Fruit fly (Drosophila melanogaster) whole organism, wandering third instar larva: ENCODE data around the gene CG33120.

Source experiments
- Abd-B ChIP-seq: fragments of >200 bp; optimal IDR thresholded peaks from 2 replicates; lab custom pipeline; 2017; ENCODE audit warnings: missing biosample characterization, missing genetic modification characterization
- CrebA ChIP-seq: fragments of 200-800 bp; sonication (Bioruptor generic); optimal IDR thresholded peaks from 2 replicates; lab custom pipeline; 2016; ENCODE audit warnings: missing biosample characterization, mild to moderate bottlenecking, missing genetic modification characterization, borderline replicate concordance
- Dfd ChIP-seq: fragments of >200 bp; optimal IDR thresholded peaks from 2 replicates; lab custom pipeline; 2017; ENCODE audit warnings: missing biosample characterization, missing genetic modification characterization
- Dif ChIP-seq: fragments of 200-275, 200-300 bp; sonication (Bioruptor generic); optimal IDR thresholded peaks from 2 replicates; lab custom pipeline; 2018; ENCODE audit warnings: missing biosample characterization, missing genetic modification characterization; ENCODE audit not compliant: partially characterized antibody
- GATAd ChIP-seq: sonication (Bioruptor generic); optimal IDR thresholded peaks from 2 replicates; lab custom pipeline; 2016; ENCODE audit warnings: missing biosample characterization, missing genetic modification characterization
- HLH106 ChIP-seq: fragments of 200-800 bp; optimal IDR thresholded peaks from 3 replicates; lab custom pipeline; 2019; ENCODE audit warnings: missing biosample characterization, mild to moderate bottlenecking, missing genetic modification characterization, moderate library complexity
- Hnf4 ChIP-seq: fragments of 200-800 bp; sonication (Bioruptor generic); optimal IDR thresholded peaks from 2 replicates; lab custom pipeline; 2016; ENCODE audit warnings: missing biosample characterization, mild to moderate bottlenecking, missing genetic modification characterization
- Hr83 ChIP-seq: fragments of 200-300 bp; sonication (Bioruptor generic); optimal IDR thresholded peaks from 2 replicates; lab custom pipeline; 2016; ENCODE audit warnings: missing biosample characterization, mild to moderate bottlenecking, missing genetic modification characterization, moderate library complexity; ENCODE audit not compliant: poor library complexity, severe bottlenecking
- Jra ChIP-seq: sonication (Bioruptor generic); optimal IDR thresholded peaks from 2 replicates; lab custom pipeline; 2016; ENCODE audit warnings: missing biosample characterization, missing genetic modification characterization
- Mio ChIP-seq: sonication (Bioruptor generic); optimal IDR thresholded peaks from 2 replicates; lab custom pipeline; 2016; ENCODE audit warnings: missing biosample characterization, missing genetic modification characterization
- Myc ChIP-seq: fragments of >200 bp; optimal IDR thresholded peaks from 2 replicates; lab custom pipeline; 2017
- N ChIP-seq: fragments of >200 bp; optimal IDR thresholded peaks from 2 replicates; lab custom pipeline; 2018; ENCODE audit warnings: missing biosample characterization, missing external identifiers, missing genetic modification characterization
- OdsH ChIP-seq: fragments of 200-800 bp; sonication (Bioruptor generic); optimal IDR thresholded peaks from 2 replicates; lab custom pipeline; 2016; ENCODE audit warnings: missing biosample characterization, mild to moderate bottlenecking, missing genetic modification characterization
- Rel ChIP-seq, 2 experiments: fragments of 200-800 bp; sonication (Bioruptor generic) in 1 of 2; optimal IDR thresholded peaks; 2 replicates in 1 of 2; 3 replicates in 1 of 2; lab custom pipeline; 2016 to 2019; ENCODE audit warnings: mild to moderate bottlenecking in 2 of 2, missing biosample characterization in 2 of 2, missing genetic modification characterization in 2 of 2, moderate library complexity in 1 of 2
- Sp1 ChIP-seq: fragments of 200-800 bp; sonication (Bioruptor generic); optimal IDR thresholded peaks from 3 replicates; lab custom pipeline; 2019; ENCODE audit warnings: missing biosample characterization, mild to moderate bottlenecking, missing genetic modification characterization, moderate library complexity
- Vsx2 ChIP-seq: fragments of 200-300, 225-300 bp; sonication (Bioruptor generic); optimal IDR thresholded peaks from 2 replicates; lab custom pipeline; 2018; ENCODE audit warnings: missing biosample characterization, missing genetic modification characterization; ENCODE audit not compliant: partially characterized antibody
- br ChIP-seq: fragments of 200-800 bp; sonication (Bioruptor generic); optimal IDR thresholded peaks from 2 replicates; lab custom pipeline; 2016; ENCODE audit warnings: missing biosample characterization, missing genetic modification characterization
- brk ChIP-seq: fragments of 200-800 bp; sonication (Bioruptor generic); optimal IDR thresholded peaks from 2 replicates; lab custom pipeline; 2016; ENCODE audit warnings: missing biosample characterization, mild to moderate bottlenecking, missing genetic modification characterization
- dl ChIP-seq, 2 experiments: fragments of 175-275, 200-275 bp in 1 of 2; fragments of 200-275 bp in 1 of 2; sonication (Bioruptor generic); optimal IDR thresholded peaks; lab custom pipeline; 2018; ENCODE audit warnings: mild to moderate bottlenecking in 2 of 2, missing biosample characterization in 2 of 2, missing genetic modification characterization in 2 of 2, moderate library complexity in 2 of 2; ENCODE audit not compliant: partially characterized antibody in 2 of 2, insufficient read depth in 1 of 2
- ey ChIP-seq: fragments of 200-800 bp; sonication (Bioruptor generic); optimal IDR thresholded peaks from 2 replicates; lab custom pipeline; 2016; ENCODE audit warnings: missing biosample characterization, missing genetic modification characterization
- foxo ChIP-seq, 2 experiments: fragments of 200-800 bp; sonication (Bioruptor generic); optimal IDR thresholded peaks; 2 replicates in 1 of 2; 3 replicates in 1 of 2; lab custom pipeline; 2016 to 2017; ENCODE audit warnings: missing biosample characterization in 2 of 2, missing genetic modification characterization in 2 of 2
- fru ChIP-seq: fragments of 200-800 bp; sonication (Bioruptor generic); optimal IDR thresholded peaks from 3 replicates; lab custom pipeline; 2016; ENCODE audit warnings: missing biosample characterization, mild to moderate bottlenecking, missing genetic modification characterization
- jim ChIP-seq: fragments of 175-275, 200-325 bp; sonication (Bioruptor generic); optimal IDR thresholded peaks from 2 replicates; lab custom pipeline; 2016; ENCODE audit warnings: missing biosample characterization, mild to moderate bottlenecking, missing genetic modification characterization
- lola ChIP-seq: fragments of >200 bp; optimal IDR thresholded peaks from 2 replicates; lab custom pipeline; 2017; ENCODE audit warnings: missing biosample characterization, missing genetic modification characterization
- pan ChIP-seq: fragments of >200 bp; optimal IDR thresholded peaks from 2 replicates; lab custom pipeline; 2017
- psq ChIP-seq: fragments of 200-800 bp; sonication (Bioruptor generic); optimal IDR thresholded peaks from 3 replicates; lab custom pipeline; 2017; ENCODE audit warnings: missing biosample characterization, mild to moderate bottlenecking, missing genetic modification characterization, moderate library complexity
- rgr ChIP-seq: fragments of 200-800 bp; sonication (Bioruptor generic); optimal IDR thresholded peaks from 3 replicates; lab custom pipeline; 2016; ENCODE audit warnings: missing biosample characterization, mild to moderate bottlenecking, missing genetic modification characterization
- sage ChIP-seq: fragments of 200-800 bp; sonication (Bioruptor generic); optimal IDR thresholded peaks from 2 replicates; lab custom pipeline; 2016; ENCODE audit warnings: missing biosample characterization, mild to moderate bottlenecking, missing genetic modification characterization
- sv ChIP-seq: fragments of 200-800 bp; sonication (Bioruptor generic); optimal IDR thresholded peaks from 3 replicates; lab custom pipeline; 2016; ENCODE audit warnings: missing biosample characterization, missing genetic modification characterization
- tai ChIP-seq: sonication (Bioruptor generic); optimal IDR thresholded peaks from 2 replicates; lab custom pipeline; 2016; ENCODE audit warnings: missing biosample characterization, missing genetic modification characterization
- usp ChIP-seq: fragments of >200 bp; optimal IDR thresholded peaks from 2 replicates; lab custom pipeline; 2017; ENCODE audit warnings: missing biosample characterization, missing genetic modification characterization
- woc ChIP-seq: sonication (Bioruptor generic); optimal IDR thresholded peaks from 2 replicates; lab custom pipeline; 2016; ENCODE audit warnings: missing biosample characterization, mild to moderate bottlenecking, missing genetic modification characterization

The CG33120 gene

DNA sequence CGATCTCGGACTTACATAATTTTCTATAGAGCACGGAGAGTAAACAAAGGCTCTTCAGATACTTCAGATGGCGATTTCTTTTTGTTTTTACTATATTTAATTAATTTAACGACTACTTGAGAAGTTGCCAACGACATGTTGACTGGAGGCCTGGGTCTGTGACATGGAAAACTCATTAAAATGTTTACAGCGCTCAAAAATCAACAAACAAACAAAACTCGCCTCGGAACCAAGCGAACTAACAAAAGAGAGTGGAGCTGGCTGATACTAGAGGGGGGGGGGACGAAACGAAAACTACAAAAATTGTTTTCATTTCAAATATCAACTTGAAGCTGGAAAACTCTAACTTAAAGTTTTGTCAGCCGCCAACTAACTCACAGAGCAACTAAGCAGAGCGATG, 34.1 kb upstream of the CG33120 start:
- TF ChIP-seq Vsx2 (GFP tag; lab: Kevin White, UChicago) (no peak), HLH106 (tag; lab: Kevin White, UChicago) (no peak), brk (GFP tag; lab: Kevin White, UChicago) (no peak), tai (GFP tag; lab: Kevin White, UChicago) (no peak), Dfd (no peak), N (GFP tag; lab: Kevin White, UChicago) (no peak), Dif (GFP tag; lab: Kevin White, UChicago) (no peak), Jra (GFP tag; lab: Kevin White, UChicago) (no peak), dl (GFP tag; optimal IDR thresholded peaks at IDR 0.05; lab: Kevin White, UChicago; ENCODE audit: insufficient read depth in 1 of 2, partially characterized antibody in 2 of 2) (no peak), usp (no peak), rgr (no peak), foxo (GFP tag; optimal IDR thresholded peaks at IDR 0.05; lab: Kevin White, UChicago) (no peak), GATAd (no peak), Mio (GFP tag; lab: Kevin White, UChicago) (no peak), sv (GFP tag; lab: Kevin White, UChicago) (no peak)

DNA sequence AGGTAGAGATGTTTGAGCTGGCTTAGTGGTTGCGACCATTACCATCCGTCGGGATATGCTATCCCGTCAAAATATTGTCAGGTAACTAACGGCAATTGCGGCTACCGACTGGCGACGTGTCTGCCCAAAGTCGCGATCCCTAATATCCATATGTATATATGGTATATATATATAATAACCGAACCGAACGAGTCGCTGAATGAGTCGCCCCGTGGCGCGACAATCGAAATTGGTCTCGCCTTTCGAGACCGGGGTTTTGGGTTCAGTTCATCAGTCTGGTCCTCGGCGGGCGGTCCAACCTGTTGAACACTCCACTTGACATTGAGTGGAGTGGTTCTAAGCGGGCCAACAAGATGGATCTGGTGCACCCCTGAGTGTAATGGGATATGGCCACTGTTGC, 30.8 kb upstream of the CG33120 start:
- no peak for TF ChIP-seq Hr83 (GFP tag; lab: Kevin White, UChicago)
- no peak for TF ChIP-seq sv (GFP tag; lab: Kevin White, UChicago)
- TF ChIP-seq N (GFP tag; lab: Kevin White, UChicago), result no peak
- no peak for TF ChIP-seq Dif (GFP tag; lab: Kevin White, UChicago)
- no peak for TF ChIP-seq dl (GFP tag; optimal IDR thresholded peaks at IDR 0.05; lab: Kevin White, UChicago; ENCODE audit: insufficient read depth in 1 of 2, partially characterized antibody in 2 of 2)
- TF ChIP-seq Sp1, result no peak
- no peak for TF ChIP-seq br (GFP tag; lab: Kevin White, UChicago)
- TF ChIP-seq fru (GFP tag; lab: Kevin White, UChicago), result no peak

DNA sequence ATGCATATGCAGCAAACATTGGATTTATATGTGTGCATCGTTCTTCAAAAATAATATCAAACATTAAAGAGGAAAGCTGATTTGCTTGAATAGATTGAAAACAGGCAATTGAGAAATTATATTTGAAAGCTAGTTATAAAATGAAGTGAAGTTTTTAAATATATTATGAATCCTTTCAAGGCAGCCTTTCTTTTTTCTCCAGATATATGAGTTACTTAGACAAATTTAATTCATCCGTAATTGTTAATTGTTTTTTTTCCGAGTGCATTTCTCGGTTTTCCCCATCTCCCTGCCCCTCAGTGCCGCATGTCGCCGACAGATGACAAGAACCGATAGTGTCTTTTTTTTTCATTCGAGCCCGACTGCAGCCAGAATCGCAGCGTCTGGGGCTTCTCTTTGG, 27.4 kb upstream of the CG33120 start:
- TF ChIP-seq Dfd (no peak), tai (GFP tag; lab: Kevin White, UChicago) (no peak), Dif (GFP tag; lab: Kevin White, UChicago) (no peak), Hnf4 (GFP tag; lab: Kevin White, UChicago) (no peak), foxo (GFP tag; optimal IDR thresholded peaks at IDR 0.05; lab: Kevin White, UChicago) (peak in 1 of 2 experiments; percentile 31), Hr83 (GFP tag; lab: Kevin White, UChicago) (no peak), jim (GFP tag; lab: Kevin White, UChicago) (no peak), dl (GFP tag; optimal IDR thresholded peaks at IDR 0.05; lab: Kevin White, UChicago; ENCODE audit: insufficient read depth in 1 of 2, partially characterized antibody in 2 of 2) (no peak), Jra (GFP tag; lab: Kevin White, UChicago) (no peak), Abd-B (no peak), usp (no peak), pan (no peak), br (GFP tag; lab: Kevin White, UChicago) (no peak), fru (GFP tag; lab: Kevin White, UChicago) (no peak), woc (no peak), Vsx2 (GFP tag; lab: Kevin White, UChicago) (no peak), HLH106 (tag; lab: Kevin White, UChicago) (no peak), Myc (lab: Kevin White, UChicago) (no peak), ey (GFP tag; lab: Kevin White, UChicago) (peak; percentile 18), N (GFP tag; lab: Kevin White, UChicago) (no peak), lola (GFP tag; lab: Kevin White, UChicago) (no peak), OdsH (peak; percentile 26), rgr (no peak), CrebA (no peak), psq (peak; percentile 5), brk (GFP tag; lab: Kevin White, UChicago) (no peak), Rel (GFP tag; optimal IDR thresholded peaks at IDR 0.05; lab: Kevin White, UChicago) (no peak), Rel (tag; optimal IDR thresholded peaks at IDR 0.05; lab: Kevin White, UChicago) (no peak)
- TF ChIP-seq, all 38 proteins: peak for 4

DNA sequence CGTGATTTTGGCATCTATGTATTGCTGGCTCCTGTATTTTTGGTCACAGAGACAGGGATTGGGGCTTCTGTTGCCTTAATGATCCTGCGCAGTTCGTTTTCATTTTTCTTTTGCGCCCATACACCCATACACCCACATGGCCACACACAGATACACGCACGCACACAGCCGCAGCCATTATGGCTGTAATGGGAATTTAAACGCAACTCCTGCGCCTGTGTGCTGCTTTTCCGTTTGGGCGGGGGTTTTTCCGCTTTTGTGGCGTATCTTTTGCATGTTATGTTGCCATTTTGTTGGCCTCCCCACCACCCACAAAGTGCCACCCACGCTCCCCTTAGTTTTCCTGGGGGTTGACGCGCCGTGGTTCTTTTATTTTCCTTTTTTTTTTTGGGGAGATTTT, 23.4 kb upstream of the CG33120 start:
- TF ChIP-seq sage, result no peak
- TF ChIP-seq brk (GFP tag; lab: Kevin White, UChicago), result no peak
- TF ChIP-seq dl (GFP tag; optimal IDR thresholded peaks at IDR 0.05; lab: Kevin White, UChicago; ENCODE audit: insufficient read depth in 1 of 2, partially characterized antibody in 2 of 2), result no peak
- TF ChIP-seq Hnf4 (GFP tag; lab: Kevin White, UChicago), result no peak
- TF ChIP-seq Dfd, result no peak
- TF ChIP-seq Jra (GFP tag; lab: Kevin White, UChicago), result no peak
- TF ChIP-seq lola (GFP tag; lab: Kevin White, UChicago), result no peak
